Worm (Caenorhabditis elegans) whole organism, L3 larva: Measurements from ENCODE around the gene M6.4.
A peak's percentile ranks its signal among the peaks of the same experiment; 100 is the strongest.

Source experiments
- R02D3.7 ChIP-seq: fragments of 150-350 bp; optimal IDR thresholded peaks from 2 replicates; lab custom pipeline; 2014; ENCODE audit warnings: missing biosample characterization, missing genetic modification characterization
- aly-2 ChIP-seq: fragments of 150-350 bp; optimal IDR thresholded peaks from 2 replicates; lab custom pipeline; 2014; ENCODE audit warnings: missing biosample characterization, missing genetic modification characterization
- ama-1 ChIP-seq: fragments of 150-350 bp; optimal IDR thresholded peaks from 2 replicates; lab custom pipeline; 2018
- ceh-16 ChIP-seq: sonication (generic microtip); optimal IDR thresholded peaks from 2 replicates; lab custom pipeline; 2017; ENCODE audit warnings: missing biosample characterization, missing genetic modification characterization
- ceh-28 ChIP-seq: fragments of 150-350 bp; optimal IDR thresholded peaks from 2 replicates; lab custom pipeline; 2014; ENCODE audit warnings: missing biosample characterization, missing genetic modification reagents, missing genetic modification characterization
- ceh-9 ChIP-seq: sonication (generic microtip); optimal IDR thresholded peaks from 2 replicates; lab custom pipeline; 2018; ENCODE audit warnings: missing biosample characterization, missing genetic modification characterization
- daf-12 ChIP-seq: fragments of 150-350 bp; optimal IDR thresholded peaks from 2 replicates; lab custom pipeline; 2014; ENCODE audit warnings: missing biosample characterization, missing genetic modification reagents, missing genetic modification characterization
- egl-27 ChIP-seq: sonication (generic microtip); optimal IDR thresholded peaks from 4 replicates; lab custom pipeline; 2017; ENCODE audit warnings: missing biosample characterization, missing genetic modification reagents, missing genetic modification characterization
- egl-5 ChIP-seq: fragments of 150-350 bp; optimal IDR thresholded peaks from 2 replicates; lab custom pipeline; 2017; ENCODE audit warnings: missing biosample characterization, missing genetic modification reagents, missing genetic modification characterization, inconsistent platforms
- elt-1 ChIP-seq: fragments of 150-350 bp; optimal IDR thresholded peaks from 2 replicates; lab custom pipeline; 2014; ENCODE audit warnings: missing biosample characterization, missing genetic modification characterization
- elt-2 ChIP-seq: sonication (generic microtip); optimal IDR thresholded peaks from 2 replicates; lab custom pipeline; 2016; ENCODE audit warnings: missing genetic modification reagents, mild to moderate bottlenecking, missing genetic modification characterization, missing compliant biosample characterization
- elt-3 ChIP-seq, 3 experiments: fragments of 150-350 bp in 1 of 3; sonication (generic microtip) in 2 of 3; optimal IDR thresholded peaks; 2 replicates in 2 of 3; 4 replicates in 1 of 3; lab custom pipeline; 2014 to 2017; ENCODE audit warnings: missing biosample characterization in 3 of 3, missing genetic modification characterization in 3 of 3
- fkh-10 ChIP-seq: sonication (generic microtip); optimal IDR thresholded peaks from 2 replicates; lab custom pipeline; 2017; ENCODE audit warnings: missing biosample characterization, missing genetic modification reagents, missing genetic modification characterization
- fkh-2 ChIP-seq: fragments of 150-350 bp; optimal IDR thresholded peaks from 2 replicates; lab custom pipeline; 2014; ENCODE audit warnings: missing biosample characterization, missing genetic modification reagents, missing genetic modification characterization
- fos-1 ChIP-seq: fragments of 150-350 bp; optimal IDR thresholded peaks from 2 replicates; lab custom pipeline; 2014; ENCODE audit warnings: missing biosample characterization, missing genetic modification characterization
- hmg-11 ChIP-seq: sonication (generic microtip); optimal IDR thresholded peaks from 2 replicates; lab custom pipeline; 2016; ENCODE audit warnings: missing genetic modification characterization, missing compliant biosample characterization
- jun-1 ChIP-seq: fragments of 150-350 bp; optimal IDR thresholded peaks from 2 replicates; lab custom pipeline; 2014; ENCODE audit warnings: missing biosample characterization, missing genetic modification reagents, missing genetic modification characterization
- lin-15B ChIP-seq: fragments of 150-350 bp; optimal IDR thresholded peaks from 2 replicates; lab custom pipeline; 2014; ENCODE audit warnings: missing biosample characterization, missing genetic modification characterization
- lsy-12 ChIP-seq: sonication (generic microtip); optimal IDR thresholded peaks from 2 replicates; lab custom pipeline; 2016; ENCODE audit warnings: mild to moderate bottlenecking, missing genetic modification characterization, missing compliant biosample characterization
- mdl-1 ChIP-seq: fragments of 150-350 bp; optimal IDR thresholded peaks from 2 replicates; lab custom pipeline; 2014; ENCODE audit warnings: missing biosample characterization, missing genetic modification characterization
- nfya-1 ChIP-seq: sonication (generic microtip); optimal IDR thresholded peaks from 2 replicates; lab custom pipeline; 2017; ENCODE audit warnings: missing genetic modification characterization, mild to moderate bottlenecking, missing compliant biosample characterization, antibody characterized with exemption, moderate library complexity; ENCODE audit not compliant: insufficient read depth
- nhr-11 ChIP-seq: fragments of 150-350 bp; optimal IDR thresholded peaks from 2 replicates; lab custom pipeline; 2014; ENCODE audit warnings: missing biosample characterization, missing genetic modification characterization
- nhr-12 ChIP-seq: fragments of 150-350 bp; optimal IDR thresholded peaks from 2 replicates; lab custom pipeline; 2014; ENCODE audit warnings: missing biosample characterization, missing genetic modification characterization
- nhr-23 ChIP-seq: fragments of 150-350 bp; optimal IDR thresholded peaks from 2 replicates; lab custom pipeline; 2014; ENCODE audit warnings: missing biosample characterization, missing genetic modification reagents, missing genetic modification characterization
- nhr-25 ChIP-seq: sonication (generic microtip); optimal IDR thresholded peaks from 2 replicates; lab custom pipeline; 2017; ENCODE audit warnings: missing biosample characterization, missing genetic modification characterization
- nhr-28 ChIP-seq: fragments of 150-350 bp; optimal IDR thresholded peaks from 2 replicates; lab custom pipeline; 2014; ENCODE audit warnings: missing biosample characterization, missing genetic modification characterization
- nhr-43 ChIP-seq: sonication (generic microtip); optimal IDR thresholded peaks from 2 replicates; lab custom pipeline; 2016; ENCODE audit warnings: mild to moderate bottlenecking, missing genetic modification characterization, missing compliant biosample characterization; ENCODE audit not compliant: poor library complexity, severe bottlenecking
- nhr-67 ChIP-seq: fragments of 150-350 bp; optimal IDR thresholded peaks from 2 replicates; lab custom pipeline; 2014; ENCODE audit warnings: missing biosample characterization, missing genetic modification characterization
- nhr-76 ChIP-seq: fragments of 150-350 bp; sonication (generic microtip); optimal IDR thresholded peaks from 5 replicates; lab custom pipeline; 2014; ENCODE audit warnings: missing biosample characterization, missing genetic modification characterization
- pha-4 ChIP-seq: fragments of 150-350 bp; optimal IDR thresholded peaks from 2 replicates; lab custom pipeline; 2014; ENCODE audit warnings: missing biosample characterization, missing genetic modification reagents, missing genetic modification characterization
- pqm-1 ChIP-seq: fragments of 150-350 bp; optimal IDR thresholded peaks from 2 replicates; lab custom pipeline; 2017; ENCODE audit warnings: missing biosample characterization, missing genetic modification characterization, inconsistent platforms
- skn-1 ChIP-seq: fragments of 150-350 bp; optimal IDR thresholded peaks from 2 replicates; lab custom pipeline; 2014; ENCODE audit warnings: missing biosample characterization, missing genetic modification characterization
- snpc-4 ChIP-seq: fragments of 150-350 bp; optimal IDR thresholded peaks from 2 replicates; lab custom pipeline; 2014; ENCODE audit warnings: missing biosample characterization, missing genetic modification characterization
- tbx-2 ChIP-seq: sonication (generic microtip); optimal IDR thresholded peaks from 2 replicates; lab custom pipeline; 2016; ENCODE audit warnings: mild to moderate bottlenecking, missing genetic modification characterization, missing compliant biosample characterization
- unc-39 ChIP-seq: sonication (generic microtip); optimal IDR thresholded peaks from 4 replicates; lab custom pipeline; 2017; ENCODE audit warnings: missing biosample characterization, missing genetic modification characterization
- zag-1 ChIP-seq: fragments of 150-350 bp; optimal IDR thresholded peaks from 2 replicates; lab custom pipeline; 2014; ENCODE audit warnings: missing biosample characterization, missing genetic modification characterization
- ztf-4 ChIP-seq: fragments of 150-350 bp; optimal IDR thresholded peaks from 2 replicates; lab custom pipeline; 2014; ENCODE audit warnings: missing biosample characterization, missing genetic modification characterization

Gene M6.4

DNA sequence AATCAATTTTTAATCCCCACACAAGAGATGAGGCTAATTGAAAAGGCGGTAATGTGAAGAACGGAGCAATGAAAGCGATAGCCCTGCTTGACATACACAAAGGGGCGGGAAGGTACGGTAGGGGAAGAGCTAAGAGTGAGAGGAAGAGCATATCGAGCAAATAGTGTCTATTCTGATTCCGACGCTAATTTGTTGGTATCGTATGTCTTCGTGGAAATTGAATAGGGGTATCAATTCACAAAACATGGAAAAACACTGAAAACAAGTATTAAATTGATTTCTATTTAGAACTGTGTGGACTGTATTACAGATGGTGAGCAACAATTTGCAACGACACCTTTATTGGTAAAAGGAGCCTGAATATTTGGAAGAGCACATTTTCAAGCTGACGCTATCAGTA is 7.9 kb downstream of the M6.4 start, which contains the start of gene pha-2:
pha-2 (minus strand) TSS at position 101 of the 400 bp plus-strand sequence.
- no peak for TF ChIP-seq nhr-23 (tag; lab: Kevin White, UChicago)
- TF ChIP-seq fkh-2, result no peak
- TF ChIP-seq lin-15B (tag; lab: Kevin White, UChicago), result no peak
- no peak for TF ChIP-seq ztf-4 (tag; lab: Kevin White, UChicago)
- no peak for TF ChIP-seq ama-1
- TF ChIP-seq R02D3.7 (tag; lab: Kevin White, UChicago), result no peak

DNA sequence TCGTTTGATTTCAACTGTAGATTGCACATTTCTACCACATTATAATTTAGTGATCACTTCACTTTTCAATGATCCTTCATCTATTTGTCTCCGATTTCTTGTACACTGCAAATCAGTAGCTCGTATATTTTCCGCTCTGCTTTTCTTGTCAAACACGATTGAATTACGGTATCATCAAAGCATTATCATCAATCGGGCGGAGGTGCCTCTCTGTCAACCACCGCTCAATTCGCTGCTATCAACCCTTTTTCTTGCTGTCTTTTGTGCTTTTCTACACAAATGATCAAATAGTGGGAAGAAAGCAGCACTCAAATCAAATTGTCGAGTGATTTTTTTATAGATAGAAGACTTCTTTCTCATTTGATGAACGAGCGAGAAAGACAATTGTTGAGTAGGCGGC is 8.6 kb downstream of the M6.4 start:
- TF ChIP-seq elt-2 (peak; percentile 63), nhr-28 (tag; lab: Kevin White, UChicago) (no peak)

DNA sequence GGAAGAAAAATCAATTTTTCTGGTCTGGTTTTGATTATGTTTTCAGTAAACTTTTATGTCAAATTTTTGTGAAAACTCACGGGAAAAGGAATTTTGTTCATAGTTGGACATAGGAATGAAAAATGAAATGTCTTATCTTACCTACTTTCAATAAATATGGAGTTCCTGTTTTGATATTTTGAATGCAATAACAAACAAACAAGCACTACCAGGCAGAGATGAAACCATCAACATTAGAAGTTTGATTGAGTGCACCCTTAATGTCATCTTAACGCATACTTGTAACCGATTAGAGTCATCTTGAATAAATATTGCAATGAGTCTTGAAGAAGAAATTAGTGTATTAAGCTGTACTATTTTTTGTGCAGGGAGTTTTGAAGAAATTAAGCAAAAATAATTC is 12.5 kb downstream of the M6.4 start, which contains the start of gene M6.11:
M6.11 (minus strand) TSS at position 101 of the 400 bp plus-strand sequence.
- TF ChIP-seq mdl-1 (tag; lab: Kevin White, UChicago), result no peak
- no peak for TF ChIP-seq unc-39 (tag; lab: Kevin White, UChicago)
- TF ChIP-seq nhr-23 (tag; lab: Kevin White, UChicago), result no peak
- TF ChIP-seq ceh-28 (tag; lab: Kevin White, UChicago), result no peak
- no peak for TF ChIP-seq fos-1 (tag; lab: Kevin White, UChicago)
- no peak for TF ChIP-seq nhr-11 (tag; lab: Kevin White, UChicago)
- TF ChIP-seq elt-1 (tag; lab: Kevin White, UChicago), result no peak
- TF ChIP-seq nhr-12, result no peak
- no peak for TF ChIP-seq ama-1
- TF ChIP-seq ceh-16 (tag; lab: Kevin White, UChicago), result no peak
- no peak for TF ChIP-seq skn-1 (tag; lab: Kevin White, UChicago)
- TF ChIP-seq elt-3 (tag; optimal IDR thresholded peaks at IDR 0.05; lab: Kevin White, UChicago), result no peak
- no peak for TF ChIP-seq hmg-11
- no peak for TF ChIP-seq ceh-9 (tag; lab: Kevin White, UChicago)
- TF ChIP-seq pqm-1 (tag; lab: Kevin White, UChicago), result no peak
- TF ChIP-seq nhr-76, result no peak
- TF ChIP-seq ztf-4 (tag; lab: Kevin White, UChicago), result no peak
- TF ChIP-seq elt-2, result no peak
- TF ChIP-seq, all 47 proteins: peak for 0

DNA sequence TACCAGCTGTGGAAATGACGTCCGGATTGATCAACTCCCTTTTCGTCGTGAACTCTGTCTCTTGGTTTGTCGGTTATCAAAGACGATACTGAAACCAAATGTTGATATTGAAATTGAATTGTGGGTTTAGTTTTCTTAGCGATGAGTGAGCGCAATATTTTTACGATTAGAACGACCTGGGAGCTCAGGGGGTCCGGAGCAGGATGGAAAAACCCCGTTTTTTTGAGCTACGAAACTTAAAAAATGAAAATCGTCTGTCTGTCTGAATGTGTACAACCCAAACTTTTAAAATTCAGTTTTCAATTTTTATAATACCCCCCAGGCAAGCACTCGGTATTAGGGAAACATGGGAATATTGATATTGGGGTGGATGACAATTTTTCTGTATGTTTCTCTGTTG is 13.8 kb downstream of the M6.4 start:
- TF ChIP-seq elt-3 (tag; optimal IDR thresholded peaks at IDR 0.05; lab: Kevin White, UChicago) (no peak), nhr-25 (tag; lab: Kevin White, UChicago) (no peak), elt-2 (peak; percentile 50)

- TF ChIP-seq pqm-1 (tag; lab: Kevin White, UChicago) (peak; percentile 58), ama-1 (no peak), tbx-2 (tag; lab: Kevin White, UChicago) (no peak), snpc-4 (no peak), elt-2 (peak; percentile 90), egl-5 (tag; lab: Kevin White, UChicago) (no peak), zag-1 (tag; lab: Kevin White, UChicago) (no peak), fkh-10 (GFP tag; lab: Kevin White, UChicago) (no peak), pha-4 (tag; lab: Kevin White, UChicago) (no peak), nhr-43 (no peak), nhr-76 (no peak), nhr-67 (no peak), jun-1 (tag; lab: Kevin White, UChicago) (no peak), elt-1 (tag; lab: Kevin White, UChicago) (no peak), aly-2 (tag; lab: Kevin White, UChicago) (no peak)
- TF ChIP-seq, all 47 proteins: peak for 2
Observed at ce11 chrX:645589-645988, 16.6 kb downstream of the M6.4 start.

- TF ChIP-seq egl-27 (tag; lab: Kevin White, UChicago) (no peak), pqm-1 (tag; lab: Kevin White, UChicago) (peak; percentile 65), nfya-1 (tag; lab: Kevin White, UChicago) (no peak), ceh-9 (tag; lab: Kevin White, UChicago) (no peak), pha-4 (tag; lab: Kevin White, UChicago) (peak; percentile 8), lsy-12 (no peak), jun-1 (tag; lab: Kevin White, UChicago) (no peak), snpc-4 (no peak), egl-5 (tag; lab: Kevin White, UChicago) (no peak), fkh-2 (no peak), fos-1 (tag; lab: Kevin White, UChicago) (no peak), nhr-23 (tag; lab: Kevin White, UChicago) (no peak), daf-12 (no peak), ceh-16 (tag; lab: Kevin White, UChicago) (no peak), elt-2 (peak; percentile 80)
- TF ChIP-seq, all 47 proteins: peak for 3
Observed at ce11 chrX:646493-646892, 17.5 kb downstream of the M6.4 start.
